Fruit fly (Drosophila melanogaster) whole organism, prepupa: ENCODE measurements around the gene CG7294.

Source experiments
- CG11902 ChIP-seq: fragments of 200-800 bp; sonication (Bioruptor generic); optimal IDR thresholded peaks from 3 replicates; lab custom pipeline; 2016; ENCODE audit warnings: missing biosample characterization, missing genetic modification characterization
- CG31627 ChIP-seq: fragments of 200-800 bp; sonication (Bioruptor generic); optimal IDR thresholded peaks from 3 replicates; lab custom pipeline; 2016; ENCODE audit warnings: missing biosample characterization, missing genetic modification characterization
- Eip93F ChIP-seq: fragments of 200-800 bp; sonication (Bioruptor generic); optimal IDR thresholded peaks from 2 replicates; lab custom pipeline; 2016; ENCODE audit warnings: missing biosample characterization, mild to moderate bottlenecking, missing genetic modification characterization
- Met ChIP-seq: fragments of 200-800 bp; sonication (Bioruptor generic); optimal IDR thresholded peaks from 3 replicates; lab custom pipeline; 2016; ENCODE audit warnings: missing biosample characterization, missing genetic modification characterization
- OdsH ChIP-seq: fragments of 200-800 bp; sonication (Bioruptor generic); optimal IDR thresholded peaks from 3 replicates; lab custom pipeline; 2016; ENCODE audit warnings: missing biosample characterization, missing genetic modification characterization
- acj6 ChIP-seq: fragments of 200-800 bp; sonication (Bioruptor generic); optimal IDR thresholded peaks from 3 replicates; lab custom pipeline; 2016; ENCODE audit warnings: missing biosample characterization, missing genetic modification characterization
- eg ChIP-seq: fragments of 200-800 bp; sonication (Bioruptor generic); IDR thresholded peaks from 3 replicates; pipeline ENCODE4 v1.3.6; 2022; ENCODE audit warnings: missing biosample characterization, missing genetic modification characterization
- ss ChIP-seq, 2 experiments: fragments of 200-800 bp; sonication (Bioruptor generic); optimal IDR thresholded peaks; 2 replicates in 1 of 2; 3 replicates in 1 of 2; lab custom pipeline; 2017 to 2018; ENCODE audit warnings: mild to moderate bottlenecking in 2 of 2, missing biosample characterization in 2 of 2, missing genetic modification characterization in 2 of 2, moderate library complexity in 1 of 2

- TF ChIP-seq CG11902 (no peak), CG31627 (GFP tag; lab: Kevin White, UChicago) (no peak), OdsH (GFP tag; lab: Kevin White, UChicago) (no peak), Met (GFP tag; lab: Kevin White, UChicago) (no peak), Eip93F (GFP tag; lab: Kevin White, UChicago) (no peak), acj6 (GFP tag; lab: Kevin White, UChicago) (no peak), eg (GFP tag; lab: Robert Waterston, UW) (no peak), ss (GFP tag; optimal IDR thresholded peaks at IDR 0.05; lab: Kevin White, UChicago) (no peak)
Observed at dm6 chr2L:10685666-10686065, 3.4 kb downstream of the CG7294 start.
